Fruit fly (Drosophila melanogaster) whole organism: Measurements from ENCODE around the gene CG42714.

Source experiments
- CG8478 ChIP-seq: fragments of >200 bp; optimal IDR thresholded peaks from 2 replicates; lab custom pipeline; 2018; ENCODE audit warnings: inconsistent platforms
- Dll ChIP-seq: fragments of >200 bp; optimal IDR thresholded peaks from 2 replicates; lab custom pipeline; 2017
- EcR ChIP-seq, 2 experiments: fragments of >200 bp; optimal IDR thresholded peaks; 2 replicates each; lab custom pipeline; 2017; ENCODE audit warnings: missing biosample characterization in 2 of 2, missing genetic modification characterization in 2 of 2, missing genetic modification reagents in 2 of 2
- pan ChIP-seq: fragments of >200 bp; optimal IDR thresholded peaks from 2 replicates; lab custom pipeline; 2017
- psq ChIP-seq: fragments of >200 bp; optimal IDR thresholded peaks from 2 replicates; lab custom pipeline; 2017
- usp ChIP-seq: fragments of >200 bp; optimal IDR thresholded peaks from 2 replicates; lab custom pipeline; 2017; ENCODE audit warnings: missing biosample characterization, missing genetic modification characterization, mixed read lengths

Gene CG42714

dm6 chr3L:6217806-6218205, 16.1 kb downstream of the CG42714 start, which contains the start of gene LanA:
TSS of gene LanA (minus strand) at chr3L:6218022.
- TF ChIP-seq EcR (GFP tag; optimal IDR thresholded peaks at IDR 0.05; lab: Kevin White, UChicago): no peak
- no peak for TF ChIP-seq psq
- no peak for TF ChIP-seq usp (GFP tag; lab: Kevin White, UChicago)
- TF ChIP-seq Dll (lab: Kevin White, UChicago): no peak
- TF ChIP-seq pan (lab: Kevin White, UChicago): no peak
- no peak for TF ChIP-seq CG8478 (lab: Kevin White, UChicago)

dm6 chr3L:6217212-6217611, 16.6 kb downstream of the CG42714 start:
- TF ChIP-seq CG8478 (lab: Kevin White, UChicago): no peak
- TF ChIP-seq pan (lab: Kevin White, UChicago): no peak
- no peak for TF ChIP-seq Dll (lab: Kevin White, UChicago)
- no peak for TF ChIP-seq EcR (GFP tag; optimal IDR thresholded peaks at IDR 0.05; lab: Kevin White, UChicago)
- no peak for TF ChIP-seq usp (GFP tag; lab: Kevin White, UChicago)
- TF ChIP-seq psq: no peak

dm6 chr3L:6216787-6217078, 17.1 kb downstream of the CG42714 start:
- TF ChIP-seq psq: no peak
- TF ChIP-seq CG8478 (lab: Kevin White, UChicago): no peak
- TF ChIP-seq pan (lab: Kevin White, UChicago): no peak

dm6 chr3L:6215976-6216786, 17.7 kb downstream of the CG42714 start:
- no peak for TF ChIP-seq psq
- no peak for TF ChIP-seq usp (GFP tag; lab: Kevin White, UChicago)
- TF ChIP-seq CG8478 (lab: Kevin White, UChicago): no peak
- TF ChIP-seq Dll (lab: Kevin White, UChicago): no peak
- no peak for TF ChIP-seq EcR (GFP tag; optimal IDR thresholded peaks at IDR 0.05; lab: Kevin White, UChicago)
- TF ChIP-seq pan (lab: Kevin White, UChicago): no peak

- TF ChIP-seq CG8478 (lab: Kevin White, UChicago) (no peak), EcR (GFP tag; optimal IDR thresholded peaks at IDR 0.05; lab: Kevin White, UChicago) (no peak)
Observed at dm6 chr3L:6200173-6200572, 33.7 kb downstream of the CG42714 start, which contains the start of gene CG8219. TSS of gene CG8219 (plus strand) at chr3L:6200473.

dm6 chr3L:6193556-6194114, 40.2 kb downstream of the CG42714 start:
- TF ChIP-seq psq (no peak), pan (lab: Kevin White, UChicago) (no peak), Dll (lab: Kevin White, UChicago) (no peak), CG8478 (lab: Kevin White, UChicago) (no peak), usp (GFP tag; lab: Kevin White, UChicago) (no peak), EcR (GFP tag; optimal IDR thresholded peaks at IDR 0.05; lab: Kevin White, UChicago) (no peak)

dm6 chr3L:6192822-6193555, 40.9 kb downstream of the CG42714 start, which contains the start of the genes Sf3b6 and Tnpo:
TSS of gene Sf3b6 (minus strand) at chr3L:6193179.
TSS of gene Tnpo (plus strand) at chr3L:6193480.
- TF ChIP-seq pan (lab: Kevin White, UChicago): no peak
- no peak for TF ChIP-seq usp (GFP tag; lab: Kevin White, UChicago)
- TF ChIP-seq Dll (lab: Kevin White, UChicago): no peak
- TF ChIP-seq EcR (GFP tag; optimal IDR thresholded peaks at IDR 0.05; lab: Kevin White, UChicago): no peak
- TF ChIP-seq psq: no peak
- no peak for TF ChIP-seq CG8478 (lab: Kevin White, UChicago)

dm6 chr3L:6188995-6189927, 44.6 kb downstream of the CG42714 start, which contains the start of the genes D19A and CG7386:
TSS of gene D19A (minus strand) at chr3L:6189123.
TSS of gene CG7386 (plus strand) at chr3L:6189745.
- TF ChIP-seq EcR (GFP tag; optimal IDR thresholded peaks at IDR 0.05; lab: Kevin White, UChicago) (no peak), usp (GFP tag; lab: Kevin White, UChicago) (no peak), CG8478 (lab: Kevin White, UChicago) (no peak), psq (no peak), Dll (lab: Kevin White, UChicago) (no peak), pan (lab: Kevin White, UChicago) (no peak)

dm6 chr3L:6184884-6185438, 48.9 kb downstream of the CG42714 start, which contains the start of the genes D19B and CG43293:
TSS of gene D19B (minus strand) at chr3L:6184920.
TSS of gene CG43293 (plus strand) at chr3L:6185189.
- peak; percentile 80 for TF ChIP-seq pan (lab: Kevin White, UChicago)
- TF ChIP-seq usp (GFP tag; lab: Kevin White, UChicago): no peak
